Fruit fly (Drosophila melanogaster): ENCODE results near the gene aly.

The aly gene

DNA sequence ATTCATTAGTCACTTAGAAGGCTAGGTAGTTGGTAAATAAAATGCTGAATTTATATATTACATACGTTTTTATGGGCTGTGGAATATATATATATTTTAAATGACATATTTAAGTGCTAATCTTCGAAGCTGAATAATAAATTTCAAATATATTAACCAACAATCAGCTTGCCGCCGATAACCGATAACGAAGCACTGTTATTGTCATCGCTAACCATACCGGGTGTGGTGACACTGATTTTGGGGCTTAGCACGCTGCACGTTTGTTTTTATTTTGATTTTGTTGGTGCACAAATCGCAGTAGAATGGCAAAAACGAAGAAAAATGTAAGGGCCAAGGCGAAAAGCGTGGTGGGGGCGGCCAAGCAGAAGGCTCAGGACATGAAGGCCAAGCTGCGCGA is 28.5 kb upstream of the aly start, which contains the start of gene CG16753 (continued):
- TF ChIP-seq Ets97D (GFP tag; optimal IDR thresholded peaks at IDR 0.05) (no peak), PHDP (tag; optimal IDR thresholded peaks at IDR 0.05) (no peak), CG31441 (GFP tag; IDR thresholded peaks at IDR 0.05) (no peak), hb (GFP tag; IDR thresholded peaks at IDR 0.05; ENCODE audit: partially characterized antibody) (peak; percentile 59; the same call in 1 of the 3 replicates), lab (GFP tag; optimal IDR thresholded peaks at IDR 0.05) (no peak), YL-1 (GFP tag; optimal IDR thresholded peaks at IDR 0.05) (peak; percentile 11), croc (GFP tag; conservative IDR thresholded peaks at IDR 0.05) (no peak), zfh1 (GFP tag; IDR thresholded peaks at IDR 0.05) (no peak), jumu (GFP tag; optimal IDR thresholded peaks at IDR 0.05) (no peak), ind (GFP tag; optimal IDR thresholded peaks at IDR 0.05) (no peak), Hr78 (GFP tag; optimal IDR thresholded peaks at IDR 0.05) (no peak), CG9437 (GFP tag; optimal IDR thresholded peaks at IDR 0.05) (no peak), cad (GFP tag; optimal IDR thresholded peaks at IDR 0.05) (no peak), Atf6 (GFP tag; IDR thresholded peaks at IDR 0.05) (no peak), Dll (GFP tag; IDR thresholded peaks at IDR 0.05; ENCODE audit: partially characterized antibody) (peak; percentile 63; the same call in 2 of the 4 replicates), CG11093 (GFP tag; IDR thresholded peaks at IDR 0.05) (no peak), Side (GFP tag; optimal IDR thresholded peaks at IDR 0.05) (no peak), lola (GFP tag; optimal IDR thresholded peaks at IDR 0.05) (no peak), CG5245 (GFP tag; optimal IDR thresholded peaks at IDR 0.05) (no peak), HLH3B (GFP tag; IDR thresholded peaks at IDR 0.05) (no peak), CG4328 (GFP tag; optimal IDR thresholded peaks at IDR 0.05) (no peak), CG8765 (GFP tag; IDR thresholded peaks at IDR 0.05) (no peak), dm (GFP tag; optimal IDR thresholded peaks at IDR 0.05) (peak; percentile 63), ase (GFP tag; IDR thresholded peaks at IDR 0.05) (no peak), CG11695 (GFP tag; IDR thresholded peaks at IDR 0.05) (no peak), CG30431 (GFP tag; optimal IDR thresholded peaks at IDR 0.05) (no peak), E2f2 (GFP tag; IDR thresholded peaks at IDR 0.05) (peak; percentile 97), ato (GFP tag; IDR thresholded peaks at IDR 0.05; ENCODE audit: partially characterized antibody) (peak; percentile 68; the same call in 1 of the 2 replicates), tup (GFP tag; optimal IDR thresholded peaks at IDR 0.05) (no peak), MBD-R2 (GFP tag; IDR thresholded peaks at IDR 0.05) (peak; percentile 72), CG1647 (GFP tag; optimal IDR thresholded peaks at IDR 0.05) (no peak), sim (GFP tag; IDR thresholded peaks at IDR 0.05) (no peak), shn (GFP tag; optimal IDR thresholded peaks at IDR 0.05) (no peak), CG11398 (GFP tag; optimal IDR thresholded peaks at IDR 0.05) (no peak), CG12155 (GFP tag; optimal IDR thresholded peaks at IDR 0.05) (no peak), pum (GFP tag; optimal IDR thresholded peaks at IDR 0.05) (no peak), CG15269 (tag; optimal IDR thresholded peaks at IDR 0.05) (no peak), lmd (GFP tag; IDR thresholded peaks at IDR 0.05) (no peak), abd-A (tag; optimal IDR thresholded peaks at IDR 0.05) (no peak), CG3281 (GFP tag; optimal IDR thresholded peaks at IDR 0.05) (no peak), CG33557 (GFP tag; optimal IDR thresholded peaks at IDR 0.05) (no peak), insv (GFP tag; optimal IDR thresholded peaks at IDR 0.05) (no peak), bbx (GFP tag; IDR thresholded peaks at IDR 0.05; ENCODE audit: partially characterized antibody) (peak; percentile 81), CG2889 (GFP tag; IDR thresholded peaks at IDR 0.05) (no peak), hth (optimal IDR thresholded peaks at IDR 0.05) (no peak), CG2875 (GFP tag; optimal IDR thresholded peaks at IDR 0.05) (no peak), dimm (GFP tag; IDR thresholded peaks at IDR 0.05) (no peak), ewg (GFP tag; optimal IDR thresholded peaks at IDR 0.05) (no peak), CG15601 (tag; optimal IDR thresholded peaks at IDR 0.05) (no peak), Hey (tag; optimal IDR thresholded peaks at IDR 0.05) (no peak), CG16815 (GFP tag; optimal IDR thresholded peaks at IDR 0.05) (no peak), ab (GFP tag; optimal IDR thresholded peaks at IDR 0.05) (no peak)

All from whole organism, embryonic.